Fruit fly (Drosophila melanogaster) whole organism, embryonic: ENCODE results near the gene CG12698.
A peak's percentile ranks its signal among the peaks of the same experiment; 100 is the strongest.

Source experiments
- Aef1 ChIP-seq: fragments of 200-800 bp; sonication (Bioruptor generic); IDR thresholded peaks from 3 replicates; pipeline ENCODE4 v1.3.6; 2022; ENCODE audit warnings: missing biosample characterization, missing genetic modification characterization
- Atf3 ChIP-seq: fragments of 200-800 bp; sonication (Bioruptor generic); optimal IDR thresholded peaks from 3 replicates; lab custom pipeline; 2016; ENCODE audit warnings: missing biosample characterization, missing genetic modification characterization
- CG10959 ChIP-seq: fragments of 200-800 bp; sonication (Bioruptor generic); IDR thresholded peaks from 2 replicates; pipeline ENCODE4 v1.3.6; 2022; ENCODE audit warnings: missing biosample characterization, missing genetic modification characterization
- CG12391 ChIP-seq: fragments of 200-800 bp; sonication (Bioruptor generic); optimal IDR thresholded peaks from 3 replicates; lab custom pipeline; 2018; ENCODE audit warnings: missing biosample characterization, mild to moderate bottlenecking, missing genetic modification characterization, moderate library complexity
- CG13424 ChIP-seq: fragments of 200-800 bp; sonication (Bioruptor generic); optimal IDR thresholded peaks from 2 replicates; lab custom pipeline; 2019; ENCODE audit warnings: missing biosample characterization, mild to moderate bottlenecking, missing genetic modification characterization, moderate library complexity
- CG1603 ChIP-seq: fragments of 200-800 bp; sonication (Bioruptor generic); optimal IDR thresholded peaks from 2 replicates; lab custom pipeline; 2019; ENCODE audit warnings: missing biosample characterization, mild to moderate bottlenecking, missing genetic modification characterization, moderate library complexity
- CG17361 ChIP-seq: fragments of 200-800 bp; sonication (Bioruptor generic); IDR thresholded peaks from 3 replicates; pipeline ENCODE4 v1.3.6; 2022; ENCODE audit warnings: missing biosample characterization, missing genetic modification characterization
- CG18011 ChIP-seq: fragments of 200-800 bp; sonication (Bioruptor generic); optimal IDR thresholded peaks from 2 replicates; lab custom pipeline; 2017; ENCODE audit warnings: missing biosample characterization, missing genetic modification characterization, mild to moderate bottlenecking, moderate library complexity, missing genotype
- CG1832 ChIP-seq: fragments of 200-800 bp; sonication (Bioruptor generic); optimal IDR thresholded peaks from 2 replicates; lab custom pipeline; 2017; ENCODE audit warnings: missing biosample characterization, mild to moderate bottlenecking, missing genetic modification characterization, inconsistent platforms
- CG2120 ChIP-seq: fragments of 200-800 bp; sonication (Bioruptor generic); optimal IDR thresholded peaks from 3 replicates; lab custom pipeline; 2016; ENCODE audit warnings: missing biosample characterization, missing genetic modification characterization
- CG30020 ChIP-seq: fragments of 200-800 bp; optimal IDR thresholded peaks from 2 replicates; lab custom pipeline; 2019; ENCODE audit warnings: missing biosample characterization, mild to moderate bottlenecking, missing genetic modification characterization, moderate library complexity
- CG31388 ChIP-seq: fragments of 200-800 bp; sonication (Bioruptor generic); optimal IDR thresholded peaks from 2 replicates; lab custom pipeline; 2016; ENCODE audit warnings: missing biosample characterization, missing genetic modification characterization
- CG32532 ChIP-seq: fragments of 200-800 bp; sonication (Bioruptor generic); IDR thresholded peaks from 2 replicates; pipeline ENCODE4 v1.3.6; 2022; ENCODE audit warnings: missing biosample characterization, missing genetic modification characterization
- CG3407 ChIP-seq: fragments of 200-800 bp; sonication (Bioruptor generic); optimal IDR thresholded peaks from 2 replicates; lab custom pipeline; 2018; ENCODE audit warnings: missing biosample characterization, mild to moderate bottlenecking, missing genetic modification characterization
- CG34376 ChIP-seq: fragments of 200-800 bp; sonication (Bioruptor generic); optimal IDR thresholded peaks from 2 replicates; lab custom pipeline; 2018; ENCODE audit warnings: missing biosample characterization, mild to moderate bottlenecking, missing genetic modification characterization
- CG3726 ChIP-seq: fragments of 200-800 bp; sonication (Bioruptor generic); IDR thresholded peaks from 3 replicates; pipeline ENCODE4, ENCODE4 v1.3.6; 2022; ENCODE audit warnings: missing biosample characterization, missing genetic modification characterization
- CG3847 ChIP-seq: fragments of 200-800 bp; sonication (Bioruptor generic); IDR thresholded peaks from 2 replicates; pipeline ENCODE4 v1.3.6; 2022; ENCODE audit warnings: missing biosample characterization, missing genetic modification characterization
- CG6175 ChIP-seq: fragments of 200-800 bp; sonication (Bioruptor generic); IDR thresholded peaks from 3 replicates; pipeline ENCODE4 v1.3.6; 2022; ENCODE audit warnings: missing biosample characterization, missing genetic modification characterization
- CG6272 ChIP-seq: fragments of 200-800 bp; sonication (Bioruptor generic); IDR thresholded peaks from 2 replicates; pipeline ENCODE4 v1.3.6; 2022; ENCODE audit warnings: missing biosample characterization, missing genetic modification characterization
- CG9797 ChIP-seq: fragments of 200-800 bp; sonication (Bioruptor generic); optimal IDR thresholded peaks from 3 replicates; lab custom pipeline; 2018; ENCODE audit warnings: missing biosample characterization, mild to moderate bottlenecking, missing genetic modification characterization
- CHES-1-like ChIP-seq: fragments of 200-800 bp; sonication (Bioruptor generic); optimal IDR thresholded peaks from 2 replicates; lab custom pipeline; 2016; ENCODE audit warnings: missing biosample characterization, missing genetic modification characterization
- CTCF ChIP-seq: fragments of 200-800 bp; sonication (Bioruptor generic); optimal IDR thresholded peaks from 2 replicates; lab custom pipeline; 2017; ENCODE audit warnings: missing biosample characterization, mild to moderate bottlenecking, missing genetic modification characterization, moderate library complexity
- Dfd ChIP-seq, 2 experiments: fragments of >200 bp; optimal IDR thresholded peaks; 2 replicates each; lab custom pipeline; 2017; ENCODE audit warnings: missing biosample characterization in 2 of 2, missing genetic modification characterization in 2 of 2
- Dip3 ChIP-seq: fragments of 200-800 bp; sonication (Bioruptor generic); optimal IDR thresholded peaks from 3 replicates; lab custom pipeline; 2016; ENCODE audit warnings: missing biosample characterization, missing genetic modification characterization
- Dp ChIP-seq: fragments of 200-800 bp; sonication (Bioruptor generic); optimal IDR thresholded peaks from 2 replicates; lab custom pipeline; 2018; ENCODE audit warnings: missing biosample characterization, mild to moderate bottlenecking, missing genetic modification characterization, moderate library complexity
- Dref ChIP-seq: fragments of 200-800 bp; sonication (Bioruptor generic); IDR thresholded peaks from 2 replicates; pipeline ENCODE4 v1.3.6; 2022; ENCODE audit warnings: missing biosample characterization, missing genetic modification characterization
- E2f1 ChIP-seq: fragments of 200-800 bp; sonication (Bioruptor generic); IDR thresholded peaks from 2 replicates; pipeline ENCODE4 v1.3.6; 2022; ENCODE audit warnings: missing biosample characterization, missing genetic modification characterization
- Eip74EF ChIP-seq, 2 experiments: fragments of 200-800 bp in 1 of 2; fragments of >200 bp in 1 of 2; sonication (Bioruptor generic) in 1 of 2; optimal IDR thresholded peaks; 2 replicates each; lab custom pipeline; 2017 to 2019; ENCODE audit warnings: missing biosample characterization in 2 of 2, missing genetic modification characterization in 2 of 2, mild to moderate bottlenecking in 1 of 2, moderate library complexity in 1 of 2
- Fer1 ChIP-seq: fragments of 200-800 bp; sonication (Bioruptor generic); optimal IDR thresholded peaks from 2 replicates; lab custom pipeline; 2017; ENCODE audit warnings: missing biosample characterization, mild to moderate bottlenecking, missing genetic modification characterization
- H15 ChIP-seq: fragments of 200-800 bp; sonication (Bioruptor generic); IDR thresholded peaks from 3 replicates; pipeline ENCODE4 v1.3.6; 2022; ENCODE audit warnings: missing biosample characterization, missing genetic modification characterization
- Lhr ChIP-seq: fragments of 200-800 bp; sonication (Bioruptor generic); optimal IDR thresholded peaks from 3 replicates; lab custom pipeline; 2017; ENCODE audit warnings: mild to moderate bottlenecking, missing biosample characterization, missing genetic modification reagents, missing genetic modification characterization
- Lim3 ChIP-seq: fragments of 200-800 bp; sonication (Bioruptor generic); IDR thresholded peaks from 2 replicates; pipeline ENCODE4 v1.3.6; 2022; ENCODE audit warnings: missing biosample characterization, missing genetic modification characterization
- Optix ChIP-seq: fragments of 200-800 bp; sonication (Bioruptor generic); IDR thresholded peaks from 3 replicates; pipeline ENCODE4 v1.3.6; 2022; ENCODE audit warnings: missing biosample characterization, missing genetic modification characterization
- Pdp1 ChIP-seq, 2 experiments: fragments of 200-800 bp; sonication (Bioruptor generic); optimal IDR thresholded peaks; 3 replicates each; lab custom pipeline; 2016; ENCODE audit warnings: missing biosample characterization in 2 of 2, missing genetic modification characterization in 2 of 2, mild to moderate bottlenecking in 1 of 2, moderate library complexity in 1 of 2
- Sox102F ChIP-seq: fragments of 200-800 bp; sonication (Bioruptor generic); optimal IDR thresholded peaks from 2 replicates; lab custom pipeline; 2018; ENCODE audit warnings: missing biosample characterization, mild to moderate bottlenecking, missing genetic modification characterization, moderate library complexity
- bab2 ChIP-seq: fragments of 200-800 bp; sonication (Bioruptor generic); optimal IDR thresholded peaks from 2 replicates; lab custom pipeline; 2016; ENCODE audit warnings: missing biosample characterization, missing genetic modification characterization
- bbx ChIP-seq: fragments of 200-800 bp; sonication (Bioruptor generic); IDR thresholded peaks from 2 replicates; pipeline ENCODE4 v1.3.6; 2022; ENCODE audit warnings: missing biosample characterization, missing genetic modification characterization; ENCODE audit not compliant: partially characterized antibody
- da ChIP-seq: fragments of 200-800 bp; sonication (Bioruptor generic); optimal IDR thresholded peaks from 2 replicates; lab custom pipeline; 2016; ENCODE audit warnings: missing biosample characterization, missing genetic modification characterization
- fd3F ChIP-seq: fragments of 200-800 bp; sonication (Bioruptor generic); optimal IDR thresholded peaks from 2 replicates; lab custom pipeline; 2018; ENCODE audit warnings: missing biosample characterization, mild to moderate bottlenecking, missing genetic modification characterization, moderate library complexity
- gem ChIP-seq: fragments of 200-800 bp; sonication (Bioruptor generic); optimal IDR thresholded peaks from 2 replicates; lab custom pipeline; 2019; ENCODE audit warnings: missing biosample characterization, mild to moderate bottlenecking, missing genetic modification characterization, moderate library complexity
- her ChIP-seq: fragments of 200-800 bp; sonication (Bioruptor generic); optimal IDR thresholded peaks from 2 replicates; lab custom pipeline; 2016; ENCODE audit warnings: missing biosample characterization, missing genetic modification characterization
- inv ChIP-seq: fragments of 200-800 bp; sonication (Bioruptor generic); IDR thresholded peaks from 2 replicates; pipeline ENCODE4 v1.3.6; 2022; ENCODE audit warnings: missing biosample characterization, missing genetic modification characterization; ENCODE audit not compliant: partially characterized antibody
- knrl ChIP-seq: fragments of 200-800 bp; sonication (Bioruptor generic); IDR thresholded peaks from 3 replicates; pipeline ENCODE4 v1.3.6; 2022; ENCODE audit warnings: missing biosample characterization, missing genetic modification characterization; ENCODE audit not compliant: partially characterized antibody
- onecut ChIP-seq: fragments of 200-800 bp; sonication (Bioruptor generic); IDR thresholded peaks from 2 replicates; pipeline ENCODE4 v1.3.6; 2022; ENCODE audit warnings: missing biosample characterization, missing genetic modification characterization
- sd ChIP-seq: fragments of 200-800 bp; sonication (Bioruptor generic); optimal IDR thresholded peaks from 3 replicates; lab custom pipeline; 2018; ENCODE audit warnings: missing biosample characterization, mild to moderate bottlenecking, missing genetic modification characterization, moderate library complexity
- sens ChIP-seq: fragments of 200-800 bp; sonication (Bioruptor generic); peaks from one replicate; lab custom pipeline; 2016; ENCODE audit warnings: missing biosample characterization, missing genetic modification characterization
- sna ChIP-seq: fragments of 200-800 bp; sonication (Bioruptor generic); IDR thresholded peaks from 2 replicates; pipeline ENCODE4 v1.3.6; 2022; ENCODE audit warnings: missing biosample characterization, missing genetic modification characterization; ENCODE audit not compliant: partially characterized antibody
- stwl ChIP-seq: fragments of 200-800 bp; sonication (Bioruptor generic); optimal IDR thresholded peaks from 3 replicates; lab custom pipeline; 2018; ENCODE audit warnings: missing biosample characterization, mild to moderate bottlenecking, missing genetic modification characterization, moderate library complexity
- zen2 ChIP-seq: fragments of 200-800 bp; sonication (Bioruptor generic); IDR thresholded peaks from 3 replicates; pipeline ENCODE4 v1.3.6; 2022; ENCODE audit warnings: missing biosample characterization, missing genetic modification characterization; ENCODE audit not compliant: partially characterized antibody

CG12698 gene

dm6 chrX:15991618-15992526 lies 14.1 kb upstream of the CG12698 start, which contains the start of the genes CG46312, eIF5 and exd (continued):
- TF ChIP-seq Dip3 (GFP tag; lab: Kevin White, UChicago) (no peak), CHES-1-like (GFP tag; lab: Kevin White, UChicago) (no peak), inv (GFP tag; lab: Robert Waterston, UW) (peak; percentile 64; the same call in 1 of the 2 replicates), Atf3 (GFP tag; lab: Kevin White, UChicago) (no peak), CG1603 (tag; lab: Kevin White, UChicago) (peak; percentile 23), her (GFP tag; lab: Kevin White, UChicago) (no peak), CTCF (GFP tag; lab: Kevin White, UChicago) (no peak), Fer1 (no peak), CG13424 (tag; lab: Kevin White, UChicago) (peak; percentile 16), fd3F (GFP tag; lab: Kevin White, UChicago) (no peak), CG6175 (GFP tag; lab: Robert Waterston, UW) (no peak), CG6272 (GFP tag; lab: Robert Waterston, UW) (no peak), sens (GFP tag; lab: Kevin White, UChicago) (peak; percentile 82), CG9797 (peak; percentile 45), Lim3 (no peak), CG10959 (GFP tag; lab: Robert Waterston, UW) (no peak), CG18011 (no peak), CG31388 (GFP tag; lab: Kevin White, UChicago) (no peak), Pdp1 (GFP tag; optimal IDR thresholded peaks at IDR 0.05; lab: Kevin White, UChicago) (peak in 1 of 2 experiments; percentile 14), CG34376 (GFP tag; lab: Kevin White, UChicago) (no peak), Dfd (GFP tag; optimal IDR thresholded peaks at IDR 0.05; lab: Kevin White, UChicago) (peak in 1 of 2 experiments; percentile 21), E2f1 (GFP tag; lab: Robert Waterston, UW) (no peak), Dref (GFP tag; lab: Robert Waterston, UW) (peak; percentile 82), Optix (GFP tag; lab: Robert Waterston, UW) (no peak), Lhr (no peak), H15 (GFP tag; lab: Robert Waterston, UW) (no peak), Sox102F (GFP tag; lab: Kevin White, UChicago) (no peak), CG3847 (GFP tag; lab: Robert Waterston, UW) (no peak), sd (tag; lab: Kevin White, UChicago) (no peak), CG2120 (GFP tag; lab: Kevin White, UChicago) (no peak), Eip74EF (GFP tag; optimal IDR thresholded peaks at IDR 0.05; lab: Kevin White, UChicago) (no peak), CG32532 (GFP tag; lab: Robert Waterston, UW) (no peak), Dp (peak; percentile 17), CG17361 (GFP tag; lab: Robert Waterston, UW) (peak; percentile 75; the same call in 2 of the 3 replicates), gem (tag; lab: Kevin White, UChicago) (peak; percentile 52), CG1832 (GFP tag; lab: Kevin White, UChicago) (no peak), bab2 (no peak), da (GFP tag; lab: Kevin White, UChicago) (no peak), knrl (GFP tag; lab: Robert Waterston, UW) (peak; percentile 69; the same call in 2 of the 3 replicates), sna (0 out of 2 replicates have a peak, but pooled peaks have one; percentile 23), CG3407 (no peak), Aef1 (no peak), bbx (peak; percentile 86), CG30020 (tag; lab: Kevin White, UChicago) (peak; percentile 96), CG12391 (tag; lab: Kevin White, UChicago) (peak; percentile 53), onecut (GFP tag; lab: Robert Waterston, UW) (no peak), CG3726 (GFP tag; lab: Robert Waterston, UW) (no peak), stwl (tag; lab: Kevin White, UChicago) (peak; percentile 13), zen2 (GFP tag; lab: Robert Waterston, UW) (no peak)
